Fruit fly (Drosophila melanogaster) whole organism, embryonic: ENCODE data around the gene 7B2.

ENCODE experiments used
- Bteb2 ChIP-seq: fragments of 200-800 bp; sonication (Bioruptor generic); optimal IDR thresholded peaks from 2 replicates; lab custom pipeline; 2016; ENCODE audit warnings: missing biosample characterization, missing genetic modification characterization
- CG10274 ChIP-seq: fragments of 200-800 bp; sonication (Bioruptor generic); optimal IDR thresholded peaks from 3 replicates; lab custom pipeline; 2017; ENCODE audit warnings: missing biosample characterization, mild to moderate bottlenecking, missing genetic modification characterization
- CG11398 ChIP-seq: fragments of 200-800 bp; sonication (Bioruptor generic); optimal IDR thresholded peaks from 2 replicates; lab custom pipeline; 2016; ENCODE audit warnings: missing biosample characterization, missing genetic modification characterization
- CG13424 ChIP-seq: fragments of 200-800 bp; sonication (Bioruptor generic); optimal IDR thresholded peaks from 2 replicates; lab custom pipeline; 2019; ENCODE audit warnings: missing biosample characterization, mild to moderate bottlenecking, missing genetic modification characterization, moderate library complexity
- CG17328 ChIP-seq: fragments of 200-800 bp; sonication (Bioruptor generic); IDR thresholded peaks from 2 replicates; pipeline ENCODE4 v1.3.6; 2022; ENCODE audit warnings: missing biosample characterization, missing genetic modification characterization
- CG18262 ChIP-seq: fragments of 200-800 bp; optimal IDR thresholded peaks from 3 replicates; lab custom pipeline; 2019; ENCODE audit warnings: missing biosample characterization, mild to moderate bottlenecking, missing genetic modification characterization, moderate library complexity
- CG2202 ChIP-seq: fragments of 200-800 bp; sonication (Bioruptor generic); optimal IDR thresholded peaks from 2 replicates; lab custom pipeline; 2018; ENCODE audit warnings: missing biosample characterization, mild to moderate bottlenecking, missing genetic modification characterization
- CG2712 ChIP-seq: fragments of 200-800 bp; optimal IDR thresholded peaks from 3 replicates; lab custom pipeline; 2019; ENCODE audit warnings: missing biosample characterization, mild to moderate bottlenecking, missing genetic modification characterization, moderate library complexity
- CG31388 ChIP-seq: fragments of 200-800 bp; sonication (Bioruptor generic); optimal IDR thresholded peaks from 2 replicates; lab custom pipeline; 2016; ENCODE audit warnings: missing biosample characterization, missing genetic modification characterization
- CG32772 ChIP-seq: fragments of 200-800 bp; sonication (Bioruptor generic); IDR thresholded peaks from 2 replicates; pipeline ENCODE4 v1.3.6; 2022; ENCODE audit warnings: missing biosample characterization, missing genetic modification characterization
- CG6175 ChIP-seq: fragments of 200-800 bp; sonication (Bioruptor generic); IDR thresholded peaks from 3 replicates; pipeline ENCODE4 v1.3.6; 2022; ENCODE audit warnings: missing biosample characterization, missing genetic modification characterization
- CG6854 ChIP-seq: fragments of 200-800 bp; sonication (Bioruptor generic); optimal IDR thresholded peaks from 3 replicates; lab custom pipeline; 2017; ENCODE audit warnings: missing biosample characterization, mild to moderate bottlenecking, missing genetic modification characterization
- CG7556 ChIP-seq: fragments of 200-800 bp; sonication (Bioruptor generic); optimal IDR thresholded peaks from 2 replicates; lab custom pipeline; 2017; ENCODE audit warnings: missing biosample characterization, mild to moderate bottlenecking, missing genetic modification characterization
- CG7745 ChIP-seq: fragments of 200-800 bp; sonication (Bioruptor generic); optimal IDR thresholded peaks from 2 replicates; lab custom pipeline; 2018; ENCODE audit warnings: missing biosample characterization, mild to moderate bottlenecking, missing genetic modification characterization, moderate library complexity
- CG7786 ChIP-seq: fragments of 200-800 bp; sonication (Bioruptor generic); optimal IDR thresholded peaks from 2 replicates; lab custom pipeline; 2016; ENCODE audit warnings: missing biosample characterization, missing genetic modification characterization
- CG8281 ChIP-seq: fragments of 200-800 bp; sonication (Bioruptor generic); optimal IDR thresholded peaks from 2 replicates; lab custom pipeline; 2018; ENCODE audit warnings: missing biosample characterization, mild to moderate bottlenecking, missing genetic modification characterization, moderate library complexity
- CG8478 ChIP-seq: fragments of >200 bp; optimal IDR thresholded peaks from 2 replicates; lab custom pipeline; 2018
- CG8924 ChIP-seq: fragments of 200-800 bp; optimal IDR thresholded peaks from 3 replicates; lab custom pipeline; 2019; ENCODE audit warnings: missing biosample characterization, mild to moderate bottlenecking, missing genetic modification characterization, moderate library complexity
- CG9797 ChIP-seq: fragments of 200-800 bp; sonication (Bioruptor generic); optimal IDR thresholded peaks from 3 replicates; lab custom pipeline; 2018; ENCODE audit warnings: missing biosample characterization, mild to moderate bottlenecking, missing genetic modification characterization
- Dp ChIP-seq: fragments of 200-800 bp; sonication (Bioruptor generic); optimal IDR thresholded peaks from 2 replicates; lab custom pipeline; 2018; ENCODE audit warnings: missing biosample characterization, mild to moderate bottlenecking, missing genetic modification characterization, moderate library complexity
- HmgD ChIP-seq: fragments of 200-800 bp; sonication (Bioruptor generic); optimal IDR thresholded peaks from 3 replicates; lab custom pipeline; 2016; ENCODE audit warnings: missing biosample characterization, missing genetic modification characterization
- NC2β ChIP-seq: fragments of 200-800 bp; sonication (Bioruptor generic); optimal IDR thresholded peaks from 2 replicates; lab custom pipeline; 2016; ENCODE audit warnings: missing biosample characterization, missing genetic modification characterization
- Opbp ChIP-seq: fragments of 200-800 bp; sonication (Bioruptor generic); IDR thresholded peaks from 3 replicates; pipeline ENCODE4 v1.3.6; 2022; ENCODE audit warnings: missing biosample characterization, missing genetic modification characterization; ENCODE audit not compliant: partially characterized antibody
- Stat92E ChIP-seq, 3 experiments: fragments of >200 bp in 2 of 3; fragments of 200-800 bp in 1 of 3; sonication (Bioruptor generic) in 1 of 3; optimal IDR thresholded peaks; 2 replicates each; lab custom pipeline; 2017 to 2019; ENCODE audit warnings: missing biosample characterization in 3 of 3, missing genetic modification characterization in 3 of 3, mild to moderate bottlenecking in 1 of 3, moderate library complexity in 1 of 3
- cg ChIP-seq: fragments of 200-800 bp; sonication (Bioruptor generic); optimal IDR thresholded peaks from 3 replicates; lab custom pipeline; 2019; ENCODE audit warnings: missing biosample characterization, mild to moderate bottlenecking, missing genetic modification characterization, moderate library complexity
- chif ChIP-seq, 2 experiments: fragments of 200-800 bp; sonication (Bioruptor generic); optimal IDR thresholded peaks; 3 replicates each; lab custom pipeline; 2016; ENCODE audit warnings: missing biosample characterization in 2 of 2, missing genetic modification characterization in 2 of 2
- chinmo ChIP-seq: fragments of 200-800 bp; sonication (Bioruptor generic); IDR thresholded peaks from 4 replicates; pipeline ENCODE4 v1.3.6; 2022; ENCODE audit warnings: missing biosample characterization, missing genetic modification characterization; ENCODE audit not compliant: partially characterized antibody
- danr ChIP-seq: fragments of 200-800 bp; sonication (Bioruptor generic); IDR thresholded peaks from 2 replicates; pipeline ENCODE4 v1.3.6; 2022; ENCODE audit warnings: missing biosample characterization, missing genetic modification characterization
- exex ChIP-seq: fragments of 200-800 bp; sonication (Bioruptor generic); optimal IDR thresholded peaks from 4 replicates; lab custom pipeline; 2018; ENCODE audit warnings: missing biosample characterization, mild to moderate bottlenecking, missing genetic modification characterization, moderate library complexity
- hbn ChIP-seq: fragments of 200-800 bp; sonication (Bioruptor generic); IDR thresholded peaks from 2 replicates; pipeline ENCODE4 v1.3.6; 2022; ENCODE audit warnings: missing biosample characterization, missing genetic modification characterization; ENCODE audit not compliant: partially characterized antibody
- kni ChIP-seq: fragments of 200-800 bp; sonication (Bioruptor generic); optimal IDR thresholded peaks from 3 replicates; lab custom pipeline; 2017; ENCODE audit warnings: mild to moderate bottlenecking, missing biosample characterization, missing genetic modification reagents, missing genetic modification characterization
- lab ChIP-seq: fragments of 200-800 bp; sonication (Bioruptor generic); optimal IDR thresholded peaks from 3 replicates; lab custom pipeline; 2017; ENCODE audit warnings: missing biosample characterization, missing genetic modification characterization, mild to moderate bottlenecking, moderate library complexity, missing genetic modification reagents
- lola ChIP-seq, 3 experiments: fragments of >200 bp in 2 of 3; fragments of 200-800 bp in 1 of 3; sonication (Bioruptor generic) in 1 of 3; optimal IDR thresholded peaks; 2 replicates each; lab custom pipeline; 2017 to 2019; ENCODE audit warnings: missing biosample characterization in 3 of 3, missing genetic modification characterization in 3 of 3, mild to moderate bottlenecking in 1 of 3, moderate library complexity in 1 of 3
- p53 ChIP-seq: fragments of 200-800 bp; sonication (Bioruptor generic); optimal IDR thresholded peaks from 2 replicates; lab custom pipeline; 2016; ENCODE audit warnings: missing biosample characterization, missing genetic modification characterization
- pb ChIP-seq: fragments of 200-800 bp; sonication (Bioruptor generic); optimal IDR thresholded peaks from 3 replicates; lab custom pipeline; 2016; ENCODE audit warnings: missing biosample characterization, missing genetic modification characterization
- phol ChIP-seq: fragments of 200-800 bp; sonication (Bioruptor generic); optimal IDR thresholded peaks from 3 replicates; lab custom pipeline; 2018; ENCODE audit warnings: missing biosample characterization, mild to moderate bottlenecking, missing genetic modification characterization, moderate library complexity
- pum ChIP-seq: fragments of 200-800 bp; sonication (Bioruptor generic); optimal IDR thresholded peaks from 2 replicates; lab custom pipeline; 2016; ENCODE audit warnings: missing biosample characterization, missing genetic modification characterization
- sna ChIP-seq: fragments of 200-800 bp; sonication (Bioruptor generic); IDR thresholded peaks from 2 replicates; pipeline ENCODE4 v1.3.6; 2022; ENCODE audit warnings: missing biosample characterization, missing genetic modification characterization; ENCODE audit not compliant: partially characterized antibody
- sqz ChIP-seq: fragments of 200-800 bp; sonication (Bioruptor generic); optimal IDR thresholded peaks from 3 replicates; lab custom pipeline; 2018; ENCODE audit warnings: missing biosample characterization, mild to moderate bottlenecking, missing genetic modification characterization
- ssp ChIP-seq: fragments of 200-800 bp; sonication (Bioruptor generic); IDR thresholded peaks from 2 replicates; pipeline ENCODE4 v1.3.6; 2022; ENCODE audit warnings: missing biosample characterization, missing genetic modification characterization
- sug ChIP-seq: fragments of 200-800 bp; optimal IDR thresholded peaks from 2 replicates; lab custom pipeline; 2019; ENCODE audit warnings: missing biosample characterization, mild to moderate bottlenecking, missing genetic modification characterization, moderate library complexity
- tll ChIP-seq, 2 experiments: fragments of 200-800 bp in 1 of 2; fragments of >200 bp in 1 of 2; sonication (Bioruptor generic) in 1 of 2; optimal IDR thresholded peaks; 2 replicates each; lab custom pipeline; 2017 to 2019; ENCODE audit warnings: missing biosample characterization in 2 of 2, missing genetic modification characterization in 2 of 2, mild to moderate bottlenecking in 1 of 2, moderate library complexity in 1 of 2
- twi ChIP-seq: fragments of 200-800 bp; optimal IDR thresholded peaks from 2 replicates; lab custom pipeline; 2019; ENCODE audit warnings: missing biosample characterization, mild to moderate bottlenecking, missing genetic modification characterization, moderate library complexity
- unc-4 ChIP-seq: fragments of 200-800 bp; sonication (Bioruptor generic); IDR thresholded peaks from 2 replicates; pipeline ENCODE4 v1.3.6; 2022; ENCODE audit warnings: missing biosample characterization, missing genetic modification characterization; ENCODE audit not compliant: partially characterized antibody
- wor ChIP-seq: fragments of 200-800 bp; sonication (Bioruptor generic); IDR thresholded peaks from 2 replicates; pipeline ENCODE4 v1.3.6; 2022; ENCODE audit warnings: missing biosample characterization, missing genetic modification characterization

The 7B2 gene

dm6 chr3R:5327911-5328310 lies 48.7 kb upstream of the 7B2 start (continued):
- TF ChIP-seq NC2β (GFP tag; lab: Kevin White, UChicago) (no peak), CG7786 (GFP tag; lab: Kevin White, UChicago) (no peak), CG8478 (lab: Kevin White, UChicago) (no peak), Bteb2 (no peak), ssp (GFP tag; lab: Robert Waterston, UW) (no peak), sqz (GFP tag; lab: Kevin White, UChicago) (no peak), CG10274 (GFP tag; lab: Kevin White, UChicago) (no peak), pb (no peak), CG6175 (no peak), sna (GFP tag; lab: Robert Waterston, UW) (no peak), lab (no peak), cg (no peak), CG11398 (no peak), chinmo (GFP tag; lab: Robert Waterston, UW) (no peak), pum (GFP tag; lab: Kevin White, UChicago) (no peak), Stat92E (GFP tag; optimal IDR thresholded peaks at IDR 0.05; lab: Kevin White, UChicago) (no peak), CG7556 (GFP tag; lab: Kevin White, UChicago) (no peak), CG31388 (GFP tag; lab: Kevin White, UChicago) (no peak), chif (GFP tag; optimal IDR thresholded peaks at IDR 0.05; lab: Kevin White, UChicago) (no peak), kni (GFP tag; lab: Kevin White, UChicago) (peak; percentile 43), Dp (GFP tag; lab: Kevin White, UChicago) (no peak), CG9797 (GFP tag; lab: Kevin White, UChicago) (no peak), twi (tag; lab: Kevin White, UChicago) (peak; percentile 53), wor (GFP tag; lab: Robert Waterston, UW) (no peak), exex (tag; lab: Kevin White, UChicago) (peak; percentile 42), sug (tag; lab: Kevin White, UChicago) (no peak), CG7745 (tag; lab: Kevin White, UChicago) (peak; percentile 4), danr (no peak), unc-4 (GFP tag; lab: Robert Waterston, UW) (no peak), CG2202 (tag; lab: Kevin White, UChicago) (peak; percentile 42), CG8281 (no peak), p53 (GFP tag; lab: Kevin White, UChicago) (no peak), CG32772 (GFP tag; lab: Robert Waterston, UW) (no peak), lola (GFP tag; optimal IDR thresholded peaks at IDR 0.05; lab: Kevin White, UChicago) (peak in 1 of 3 experiments; percentile 48), CG8924 (tag; lab: Kevin White, UChicago) (peak; percentile 11), phol (tag; lab: Kevin White, UChicago) (no peak), tll (GFP tag; optimal IDR thresholded peaks at IDR 0.05; lab: Kevin White, UChicago) (peak in 1 of 2 experiments; percentile 94), CG17328 (peak; percentile 16; the same call in 1 of the 2 replicates), hbn (GFP tag; lab: Robert Waterston, UW) (no peak), CG18262 (tag; lab: Kevin White, UChicago) (peak; percentile 20), CG2712 (tag; lab: Kevin White, UChicago) (peak; percentile 11), CG6854 (GFP tag; lab: Kevin White, UChicago) (no peak), CG13424 (tag; lab: Kevin White, UChicago) (peak; percentile 12), HmgD (no peak), Opbp (GFP tag; lab: Robert Waterston, UW) (no peak)
